Worm (Caenorhabditis elegans): ENCODE measurements around the gene T22B7.3.

DNA sequence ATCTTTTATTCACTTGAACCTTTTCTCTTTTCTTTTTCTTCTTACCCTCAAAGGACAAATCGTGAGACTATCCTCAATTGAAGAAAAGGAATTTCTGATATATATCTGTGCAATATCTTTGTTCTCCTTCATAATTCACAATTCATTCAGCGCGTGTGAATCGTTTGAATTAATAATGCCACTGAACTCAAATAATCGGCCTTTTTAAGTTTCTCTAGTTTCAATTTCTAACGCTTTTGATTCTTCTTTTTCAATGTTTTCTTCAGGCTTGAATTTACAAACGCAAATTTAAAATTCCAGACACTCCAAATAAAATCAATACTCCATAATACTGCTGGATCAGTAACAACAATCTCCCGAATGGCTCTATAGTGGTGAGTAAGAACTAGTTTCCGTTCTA lies 16.4 kb downstream of the T22B7.3 start, which contains the start of gene egl-13:
- TF ChIP-seq snpc-4 (tag; optimal IDR thresholded peaks at IDR 0.05) (no peak), fos-1 (tag; optimal IDR thresholded peaks at IDR 0.05) (no peak), aly-2 (tag; optimal IDR thresholded peaks at IDR 0.05) (no peak), elt-3 (tag; optimal IDR thresholded peaks at IDR 0.05) (no peak), lin-39 (tag; optimal IDR thresholded peaks at IDR 0.05) (no peak)
